Fruit fly (Drosophila melanogaster): ENCODE measurements around the gene Gtpx.

Gtpx gene

dm6 chr3L:3377965-3378292 lies 51.9 kb downstream of the Gtpx start, which contains the start of gene Ids (continued):
- TF ChIP-seq CG8359 (GFP tag; optimal IDR thresholded peaks at IDR 0.05; ENCODE audit: borderline replicate concordance) = no peak
- TF ChIP-seq Sry-β (GFP tag; optimal IDR thresholded peaks at IDR 0.05) = no peak
- no peak for TF ChIP-seq kay (GFP tag; optimal IDR thresholded peaks at IDR 0.05)
- TF ChIP-seq Kr (GFP tag; optimal IDR thresholded peaks at IDR 0.05) = no peak
- TF ChIP-seq mam (GFP tag; optimal IDR thresholded peaks at IDR 0.05) = peak; percentile 39
- TF ChIP-seq CG30431 (GFP tag; optimal IDR thresholded peaks at IDR 0.05) = peak; percentile 44
- TF ChIP-seq CG9797 (GFP tag; optimal IDR thresholded peaks at IDR 0.05) = no peak
- TF ChIP-seq klu (GFP tag; IDR thresholded peaks at IDR 0.05) = peak; percentile 58; the same call in 1 of the 2 replicates
- TF ChIP-seq CG8924 (tag; optimal IDR thresholded peaks at IDR 0.05) = peak; percentile 68
- TF ChIP-seq CG5245 (GFP tag; optimal IDR thresholded peaks at IDR 0.05) = peak; percentile 16
- no peak for TF ChIP-seq pfk (GFP tag; optimal IDR thresholded peaks at IDR 0.05)
- no peak for TF ChIP-seq nerfin-1 (tag; optimal IDR thresholded peaks at IDR 0.05)
- no peak for TF ChIP-seq CG8089 (GFP tag; optimal IDR thresholded peaks at IDR 0.05)
- TF ChIP-seq org-1 (GFP tag; optimal IDR thresholded peaks at IDR 0.05) = peak; percentile 58
- no peak for TF ChIP-seq tx (GFP tag; optimal IDR thresholded peaks at IDR 0.05)
- peak; percentile 75 for TF ChIP-seq ase (GFP tag; IDR thresholded peaks at IDR 0.05)
- TF ChIP-seq stc (GFP tag; IDR thresholded peaks at IDR 0.05) = peak; percentile 81
- TF ChIP-seq CG2712 (tag; optimal IDR thresholded peaks at IDR 0.05) = peak; percentile 77
- TF ChIP-seq Mad (GFP tag; optimal IDR thresholded peaks at IDR 0.05) = peak; percentile 47
- peak; percentile 36; the same call in 1 of the 2 replicates for TF ChIP-seq ro (GFP tag; IDR thresholded peaks at IDR 0.05)
- TF ChIP-seq NFAT (GFP tag; IDR thresholded peaks at IDR 0.05) = peak; percentile 62; the same call in 1 of the 2 replicates
- TF ChIP-seq D19A (tag; optimal IDR thresholded peaks at IDR 0.05) = peak; percentile 68
- TF ChIP-seq CG1233 (GFP tag; optimal IDR thresholded peaks at IDR 0.05) = peak; percentile 20
- peak; percentile 35; the same call in 1 of the 3 replicates for TF ChIP-seq sr (GFP tag; IDR thresholded peaks at IDR 0.05)
- peak; percentile 30 for TF ChIP-seq CG2875 (GFP tag; optimal IDR thresholded peaks at IDR 0.05)
- TF ChIP-seq CG2889 (GFP tag; IDR thresholded peaks at IDR 0.05) = 0 out of 3 replicates have a peak, but pooled peaks have one; percentile 55
- TF ChIP-seq gsb-n (tag; optimal IDR thresholded peaks at IDR 0.05) = peak; percentile 47
- TF ChIP-seq Bdp1 (GFP tag; optimal IDR thresholded peaks at IDR 0.05) = no peak
- TF ChIP-seq slp2 (GFP tag; optimal IDR thresholded peaks at IDR 0.05) = peak; percentile 23
- TF ChIP-seq Neu2 (GFP tag; optimal IDR thresholded peaks at IDR 0.05; ENCODE audit: borderline replicate concordance) = no peak
- TF ChIP-seq btn (GFP tag; optimal IDR thresholded peaks at IDR 0.05) = no peak
- TF ChIP-seq CG3281 (GFP tag; optimal IDR thresholded peaks at IDR 0.05) = peak; percentile 60
- TF ChIP-seq CG9932 (GFP tag; IDR thresholded peaks at IDR 0.05) = peak; percentile 70
- peak; percentile 80 for TF ChIP-seq seq (GFP tag; IDR thresholded peaks at IDR 0.05)
- TF ChIP-seq Hmx (GFP tag; optimal IDR thresholded peaks at IDR 0.05) = peak; percentile 3
- no peak for TF ChIP-seq usp (GFP tag; optimal IDR thresholded peaks at IDR 0.05)
- peak; percentile 84 for TF ChIP-seq Ptx1 (GFP tag; IDR thresholded peaks at IDR 0.05)
- TF ChIP-seq Poxn (GFP tag; IDR thresholded peaks at IDR 0.05) = no peak
- TF ChIP-seq fu2 (GFP tag; optimal IDR thresholded peaks at IDR 0.05) = no peak
- TF ChIP-seq Dref (GFP tag; IDR thresholded peaks at IDR 0.05) = no peak
- TF ChIP-seq ssp (GFP tag; IDR thresholded peaks at IDR 0.05) = 0 out of 2 replicates have a peak, but pooled peaks have one; percentile 26
- peak; percentile 66 for TF ChIP-seq lilli (GFP tag; optimal IDR thresholded peaks at IDR 0.05)
- TF ChIP-seq CG4424 (GFP tag; optimal IDR thresholded peaks at IDR 0.05) = peak; percentile 67
- TF ChIP-seq chif (GFP tag; optimal IDR thresholded peaks at IDR 0.05) = peak in 1 of 2 experiments; percentile 28
- no peak for TF ChIP-seq twi (tag; optimal IDR thresholded peaks at IDR 0.05)
- no peak for TF ChIP-seq Dp (GFP tag; optimal IDR thresholded peaks at IDR 0.05)
- TF ChIP-seq CG8944 (GFP tag; optimal IDR thresholded peaks at IDR 0.05) = no peak
- TF ChIP-seq unc-4 (GFP tag; IDR thresholded peaks at IDR 0.05; ENCODE audit: partially characterized antibody) = no peak
- peak; percentile 71; the same call in 2 of the 3 replicates for TF ChIP-seq CG11456 (GFP tag; IDR thresholded peaks at IDR 0.05)
- no peak for TF ChIP-seq maf-S (GFP tag; optimal IDR thresholded peaks at IDR 0.05)
- TF ChIP-seq eve (GFP tag; optimal IDR thresholded peaks at IDR 0.05) = no peak
- TF ChIP-seq Dbx (GFP tag; IDR thresholded peaks at IDR 0.05) = peak; percentile 72; the same call in 2 of the 3 replicates
